Fruit fly (Drosophila melanogaster) ovary, adult (tissue): ENCODE results near the gene GAPcenA.

Experiments
- CG17801 ChIP-seq: fragments of 200-800 bp; optimal IDR thresholded peaks from 2 replicates; lab custom pipeline; 2019; ENCODE audit warnings: missing biosample characterization, mild to moderate bottlenecking, missing genetic modification characterization, moderate library complexity; ENCODE audit not compliant: partially characterized antibody

Gene GAPcenA

dm6 chr3L:8325559-8325958, 20.8 kb upstream of the GAPcenA start, which contains the start of gene CG34461:
TSS of gene CG34461 (plus strand) at chr3L:8325859.
- TF ChIP-seq CG17801: no peak

- TF ChIP-seq CG17801: no peak
Observed at dm6 chr3L:8328283-8328682, 18.1 kb upstream of the GAPcenA start, which contains the start of gene CG34462. TSS of gene CG34462 (plus strand) at chr3L:8328583.

dm6 chr3L:8329005-8329404, 17.4 kb upstream of the GAPcenA start:
- TF ChIP-seq CG17801: no peak

- TF ChIP-seq CG17801: no peak
Observed at dm6 chr3L:8331414-8331813, 14.9 kb upstream of the GAPcenA start.

dm6 chr3L:8333574-8333973, 12.8 kb upstream of the GAPcenA start:
- no peak for TF ChIP-seq CG17801

dm6 chr3L:8334338-8334737, 12.0 kb upstream of the GAPcenA start:
- no peak for TF ChIP-seq CG17801

- no peak for TF ChIP-seq CG17801
Observed at dm6 chr3L:8336372-8336771, 10.0 kb upstream of the GAPcenA start, which contains the start of gene Cpr66Cb. TSS of gene Cpr66Cb (plus strand) at chr3L:8336672.

- peak; percentile 56 for TF ChIP-seq CG17801
Observed at dm6 chr3L:8338921-8339320, 7.4 kb upstream of the GAPcenA start, which contains the start of gene Pex2. TSS of gene Pex2 (plus strand) at chr3L:8339051.

dm6 chr3L:8340264-8341095, 5.9 kb upstream of the GAPcenA start, which contains the start of the genes Prim1 and CG7083:
TSS of gene Prim1 (plus strand) at chr3L:8340314.
TSS of gene CG7083 (plus strand) at chr3L:8340785.
- TF ChIP-seq CG17801: peak; percentile 52

- no peak for TF ChIP-seq CG17801
Observed at dm6 chr3L:8345182-8345581, 1.2 kb upstream of the GAPcenA start.

dm6 chr3L:8347346-8347745, 985 bp downstream of the GAPcenA start:
- TF ChIP-seq CG17801: no peak

- no peak for TF ChIP-seq CG17801
Observed at dm6 chr3L:8356196-8356595, 9.8 kb downstream of the GAPcenA start, which contains the start of gene Culd. TSS of gene Culd (minus strand) at chr3L:8356296.

- TF ChIP-seq CG17801: peak; percentile 10
Observed at dm6 chr3L:8358138-8358537, 11.8 kb downstream of the GAPcenA start.

- TF ChIP-seq CG17801: no peak
Observed at dm6 chr3L:8358776-8359455, 12.6 kb downstream of the GAPcenA start.

dm6 chr3L:8360063-8360642, 13.8 kb downstream of the GAPcenA start:
- TF ChIP-seq CG17801: no peak

- TF ChIP-seq CG17801: peak; percentile 81
Observed at dm6 chr3L:8360643-8361110, 14.3 kb downstream of the GAPcenA start, which contains the start of gene Idh. TSS of gene Idh (minus strand) at chr3L:8360906.

- no peak for TF ChIP-seq CG17801
Observed at dm6 chr3L:8363266-8363665, 16.9 kb downstream of the GAPcenA start.
